Worm (Caenorhabditis elegans) whole organism, L3 larva: ENCODE data around the gene cab-1.

Experiments
- ZK546.5 ChIP-seq: sonication (generic microtip); optimal IDR thresholded peaks from 2 replicates; lab custom pipeline; 2017; ENCODE audit warnings: missing biosample characterization, missing genetic modification characterization
- ama-1 ChIP-seq: fragments of 150-350 bp; optimal IDR thresholded peaks from 2 replicates; lab custom pipeline; 2018
- ceh-16 ChIP-seq: sonication (generic microtip); optimal IDR thresholded peaks from 2 replicates; lab custom pipeline; 2017; ENCODE audit warnings: missing biosample characterization, missing genetic modification characterization
- ceh-82 ChIP-seq: fragments of 150-350 bp; optimal IDR thresholded peaks from 2 replicates; lab custom pipeline; 2014; ENCODE audit warnings: missing biosample characterization, missing genetic modification characterization
- ceh-9 ChIP-seq: sonication (generic microtip); optimal IDR thresholded peaks from 2 replicates; lab custom pipeline; 2018; ENCODE audit warnings: missing biosample characterization, missing genetic modification characterization
- daf-12 ChIP-seq: fragments of 150-350 bp; optimal IDR thresholded peaks from 2 replicates; lab custom pipeline; 2014; ENCODE audit warnings: missing biosample characterization, missing genetic modification reagents, missing genetic modification characterization
- egl-5 ChIP-seq: fragments of 150-350 bp; optimal IDR thresholded peaks from 2 replicates; lab custom pipeline; 2017; ENCODE audit warnings: missing biosample characterization, missing genetic modification reagents, missing genetic modification characterization, inconsistent platforms
- elt-1 ChIP-seq: fragments of 150-350 bp; optimal IDR thresholded peaks from 2 replicates; lab custom pipeline; 2014; ENCODE audit warnings: missing biosample characterization, missing genetic modification characterization
- elt-3 ChIP-seq, 3 experiments: fragments of 150-350 bp in 1 of 3; sonication (generic microtip) in 2 of 3; optimal IDR thresholded peaks; 2 replicates in 2 of 3; 4 replicates in 1 of 3; lab custom pipeline; 2014 to 2017; ENCODE audit warnings: missing biosample characterization in 3 of 3, missing genetic modification characterization in 3 of 3
- eor-1 ChIP-seq, 2 experiments: fragments of 150-350 bp; optimal IDR thresholded peaks; 2 replicates each; lab custom pipeline; 2014 to 2018; ENCODE audit warnings: missing biosample characterization in 2 of 2, missing genetic modification characterization in 2 of 2
- fkh-10 ChIP-seq: sonication (generic microtip); optimal IDR thresholded peaks from 2 replicates; lab custom pipeline; 2017; ENCODE audit warnings: missing biosample characterization, missing genetic modification reagents, missing genetic modification characterization
- fkh-2 ChIP-seq: fragments of 150-350 bp; optimal IDR thresholded peaks from 2 replicates; lab custom pipeline; 2014; ENCODE audit warnings: missing biosample characterization, missing genetic modification reagents, missing genetic modification characterization
- hmg-11 ChIP-seq: sonication (generic microtip); optimal IDR thresholded peaks from 2 replicates; lab custom pipeline; 2016; ENCODE audit warnings: missing genetic modification characterization, missing compliant biosample characterization
- jun-1 ChIP-seq: fragments of 150-350 bp; optimal IDR thresholded peaks from 2 replicates; lab custom pipeline; 2014; ENCODE audit warnings: missing biosample characterization, missing genetic modification reagents, missing genetic modification characterization
- lin-15B ChIP-seq: fragments of 150-350 bp; optimal IDR thresholded peaks from 2 replicates; lab custom pipeline; 2014; ENCODE audit warnings: missing biosample characterization, missing genetic modification characterization
- lin-39 ChIP-seq: fragments of 150-350 bp; optimal IDR thresholded peaks from 2 replicates; lab custom pipeline; 2018; ENCODE audit warnings: missing biosample characterization, missing genetic modification reagents, missing genetic modification characterization
- lsy-12 ChIP-seq: sonication (generic microtip); optimal IDR thresholded peaks from 2 replicates; lab custom pipeline; 2016; ENCODE audit warnings: mild to moderate bottlenecking, missing genetic modification characterization, missing compliant biosample characterization
- mdl-1 ChIP-seq: fragments of 150-350 bp; optimal IDR thresholded peaks from 2 replicates; lab custom pipeline; 2014; ENCODE audit warnings: missing biosample characterization, missing genetic modification characterization
- nfya-1 ChIP-seq: sonication (generic microtip); optimal IDR thresholded peaks from 2 replicates; lab custom pipeline; 2017; ENCODE audit warnings: missing genetic modification characterization, mild to moderate bottlenecking, missing compliant biosample characterization, antibody characterized with exemption, moderate library complexity; ENCODE audit not compliant: insufficient read depth
- nhr-11 ChIP-seq: fragments of 150-350 bp; optimal IDR thresholded peaks from 2 replicates; lab custom pipeline; 2014; ENCODE audit warnings: missing biosample characterization, missing genetic modification characterization
- nhr-12 ChIP-seq: fragments of 150-350 bp; optimal IDR thresholded peaks from 2 replicates; lab custom pipeline; 2014; ENCODE audit warnings: missing biosample characterization, missing genetic modification characterization
- nhr-25 ChIP-seq: sonication (generic microtip); optimal IDR thresholded peaks from 2 replicates; lab custom pipeline; 2017; ENCODE audit warnings: missing biosample characterization, missing genetic modification characterization
- nhr-28 ChIP-seq: fragments of 150-350 bp; optimal IDR thresholded peaks from 2 replicates; lab custom pipeline; 2014; ENCODE audit warnings: missing biosample characterization, missing genetic modification characterization
- nhr-43 ChIP-seq: sonication (generic microtip); optimal IDR thresholded peaks from 2 replicates; lab custom pipeline; 2016; ENCODE audit warnings: mild to moderate bottlenecking, missing genetic modification characterization, missing compliant biosample characterization; ENCODE audit not compliant: poor library complexity, severe bottlenecking
- nhr-67 ChIP-seq: fragments of 150-350 bp; optimal IDR thresholded peaks from 2 replicates; lab custom pipeline; 2014; ENCODE audit warnings: missing biosample characterization, missing genetic modification characterization
- nhr-76 ChIP-seq: fragments of 150-350 bp; sonication (generic microtip); optimal IDR thresholded peaks from 5 replicates; lab custom pipeline; 2014; ENCODE audit warnings: missing biosample characterization, missing genetic modification characterization
- nhr-77 ChIP-seq: fragments of 150-350 bp; optimal IDR thresholded peaks from 2 replicates; lab custom pipeline; 2014; ENCODE audit warnings: missing biosample characterization, missing genetic modification characterization
- pha-4 ChIP-seq: fragments of 150-350 bp; optimal IDR thresholded peaks from 2 replicates; lab custom pipeline; 2014; ENCODE audit warnings: missing biosample characterization, missing genetic modification reagents, missing genetic modification characterization
- sea-2 ChIP-seq: fragments of 150-350 bp; sonication (generic microtip); optimal IDR thresholded peaks from 4 replicates; lab custom pipeline; 2014; ENCODE audit warnings: missing biosample characterization, missing genetic modification reagents, missing genetic modification characterization
- skn-1 ChIP-seq: fragments of 150-350 bp; optimal IDR thresholded peaks from 2 replicates; lab custom pipeline; 2014; ENCODE audit warnings: missing biosample characterization, missing genetic modification characterization
- tbx-2 ChIP-seq: sonication (generic microtip); optimal IDR thresholded peaks from 2 replicates; lab custom pipeline; 2016; ENCODE audit warnings: mild to moderate bottlenecking, missing genetic modification characterization, missing compliant biosample characterization
- unc-62 ChIP-seq: fragments of 150-350 bp; sonication (generic microtip); optimal IDR thresholded peaks from 4 replicates; lab custom pipeline; 2014; ENCODE audit warnings: missing biosample characterization, missing genetic modification reagents, missing genetic modification characterization
- zag-1 ChIP-seq: fragments of 150-350 bp; optimal IDR thresholded peaks from 2 replicates; lab custom pipeline; 2014; ENCODE audit warnings: missing biosample characterization, missing genetic modification characterization
- ztf-11 ChIP-seq: fragments of 150-350 bp; optimal IDR thresholded peaks from 2 replicates; lab custom pipeline; 2014; ENCODE audit warnings: missing biosample characterization, missing genetic modification characterization
- ztf-4 ChIP-seq: fragments of 150-350 bp; optimal IDR thresholded peaks from 2 replicates; lab custom pipeline; 2014; ENCODE audit warnings: missing biosample characterization, missing genetic modification characterization

The cab-1 gene

DNA sequence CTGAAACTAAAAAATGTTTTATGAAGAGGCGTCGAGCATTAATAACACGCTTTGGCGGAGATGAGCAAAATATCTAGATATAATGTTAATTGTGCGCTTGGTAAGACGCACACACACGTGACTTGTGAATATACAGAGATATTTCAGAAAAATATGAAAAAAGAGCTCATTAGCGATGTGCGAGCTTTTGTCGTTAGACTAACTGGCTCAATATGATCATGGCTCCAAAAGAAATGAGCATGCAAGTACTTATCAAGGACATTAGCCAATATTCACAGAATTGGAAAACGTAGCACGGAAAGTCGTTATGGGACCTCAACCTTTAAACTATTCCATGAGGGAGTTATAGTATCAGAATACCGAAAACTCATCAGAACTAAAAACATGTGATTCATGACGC is 5.6 kb downstream of the cab-1 start:
- TF ChIP-seq nhr-11 (tag; lab: Kevin White, UChicago) = peak; percentile 2
- no peak for TF ChIP-seq nhr-28

DNA sequence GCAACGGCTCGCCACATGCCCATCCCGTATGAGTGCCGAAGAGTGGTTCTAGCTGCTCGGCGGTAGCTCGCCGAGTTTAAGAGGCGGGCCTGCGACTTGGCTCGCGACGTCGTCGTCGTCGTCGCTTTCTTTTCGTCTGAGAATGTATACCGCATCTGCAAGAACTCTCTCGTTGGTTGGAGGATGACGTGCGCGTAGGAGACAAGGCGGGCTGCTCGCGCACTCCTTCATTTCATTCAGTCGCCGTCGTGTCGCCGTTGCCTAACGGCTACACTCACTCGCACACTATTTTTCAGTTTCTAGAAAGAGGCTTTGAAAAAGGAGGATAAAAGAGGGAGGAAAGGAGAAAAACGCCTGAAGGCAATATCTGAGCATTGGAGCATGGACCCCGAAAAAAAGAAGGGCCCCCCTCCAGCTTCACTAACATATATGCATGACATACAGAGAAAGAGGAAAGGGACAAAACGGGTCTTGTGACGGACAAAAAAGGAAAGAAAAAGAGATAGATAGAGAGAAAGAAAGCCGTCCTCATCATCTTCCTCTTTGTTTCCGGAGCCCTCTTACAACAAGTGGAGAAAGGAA is 7.1 kb downstream of the cab-1 start:
- peak; percentile 28 for TF ChIP-seq lsy-12 (tag; lab: Kevin White, UChicago)
- TF ChIP-seq elt-1 = no peak
- TF ChIP-seq tbx-2 (tag; lab: Kevin White, UChicago) = peak; percentile 48
- peak; percentile 68 for TF ChIP-seq nfya-1 (tag; lab: Kevin White, UChicago)
- peak; percentile 15 for TF ChIP-seq lin-39 (tag; lab: Kevin White, UChicago)
- no peak for TF ChIP-seq ama-1 (lab: Kevin White, UChicago)
- TF ChIP-seq ztf-11 (tag; lab: Kevin White, UChicago) = peak; percentile 13
- TF ChIP-seq skn-1 (tag; lab: Kevin White, UChicago) = peak; percentile 25
- TF ChIP-seq ceh-9 (tag; lab: Kevin White, UChicago) = no peak
- TF ChIP-seq elt-3 (tag; optimal IDR thresholded peaks at IDR 0.05; lab: Kevin White, UChicago) = no peak
- TF ChIP-seq ceh-82 (tag; lab: Kevin White, UChicago) = no peak
- TF ChIP-seq hmg-11 = peak; percentile 58
- TF ChIP-seq nhr-28 = no peak
- TF ChIP-seq egl-5 (tag; lab: Kevin White, UChicago) = no peak
- no peak for TF ChIP-seq jun-1
- peak; percentile 98 for TF ChIP-seq fkh-10 (GFP tag; lab: Kevin White, UChicago)
- no peak for TF ChIP-seq nhr-76 (tag; lab: Kevin White, UChicago)

DNA sequence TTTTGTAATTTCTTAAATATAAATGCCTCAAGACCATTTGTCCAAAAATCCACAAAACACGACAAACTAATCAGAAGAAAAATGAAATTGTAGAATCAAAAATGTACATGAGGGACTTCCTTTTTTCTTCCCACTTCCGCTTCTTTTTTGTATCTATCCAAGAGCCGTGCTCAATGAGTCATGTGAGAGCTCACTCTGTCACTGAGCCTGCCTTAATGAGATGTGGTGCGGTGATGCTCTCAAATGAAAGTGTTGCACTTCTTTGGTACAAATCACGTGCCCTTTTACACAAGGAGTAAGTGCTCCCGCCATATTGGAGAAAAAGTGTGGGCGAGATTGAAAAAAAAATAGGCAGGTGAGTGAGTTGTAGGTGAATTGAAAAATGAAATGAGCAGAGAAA is 8.4 kb downstream of the cab-1 start:
- TF ChIP-seq lin-15B (tag; lab: Kevin White, UChicago) (no peak), lin-39 (tag; lab: Kevin White, UChicago) (peak; percentile 45)

DNA sequence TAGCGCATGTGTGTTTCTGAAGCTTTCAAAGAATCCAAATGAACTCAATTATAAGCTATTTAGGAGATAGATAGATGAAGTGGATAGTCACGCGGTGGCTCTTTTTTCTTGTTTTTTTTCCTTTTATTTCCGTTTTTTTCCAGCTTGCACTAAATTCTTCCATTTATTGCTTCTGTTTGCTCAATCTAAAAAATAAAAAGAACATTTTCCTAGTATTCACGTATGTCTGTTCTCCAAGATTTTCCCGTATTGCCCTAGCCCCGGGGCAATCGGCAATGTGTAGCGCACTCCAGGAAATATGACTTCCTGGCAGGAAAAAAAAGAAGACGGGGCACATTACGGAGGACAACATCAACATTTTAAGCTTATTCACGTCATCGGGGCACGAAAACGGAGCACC is 10.9 kb downstream of the cab-1 start:
- no peak for TF ChIP-seq skn-1 (tag; lab: Kevin White, UChicago)
- TF ChIP-seq ZK546.5 (tag; lab: Kevin White, UChicago) = no peak
- TF ChIP-seq nhr-12 = no peak
- TF ChIP-seq nhr-11 (tag; lab: Kevin White, UChicago) = peak; percentile 39
- peak; percentile 17 for TF ChIP-seq egl-5 (tag; lab: Kevin White, UChicago)
- no peak for TF ChIP-seq pha-4 (tag; lab: Kevin White, UChicago)
- no peak for TF ChIP-seq sea-2 (GFP tag; lab: Kevin White, UChicago)
- TF ChIP-seq, all 47 proteins: peak for 2

DNA sequence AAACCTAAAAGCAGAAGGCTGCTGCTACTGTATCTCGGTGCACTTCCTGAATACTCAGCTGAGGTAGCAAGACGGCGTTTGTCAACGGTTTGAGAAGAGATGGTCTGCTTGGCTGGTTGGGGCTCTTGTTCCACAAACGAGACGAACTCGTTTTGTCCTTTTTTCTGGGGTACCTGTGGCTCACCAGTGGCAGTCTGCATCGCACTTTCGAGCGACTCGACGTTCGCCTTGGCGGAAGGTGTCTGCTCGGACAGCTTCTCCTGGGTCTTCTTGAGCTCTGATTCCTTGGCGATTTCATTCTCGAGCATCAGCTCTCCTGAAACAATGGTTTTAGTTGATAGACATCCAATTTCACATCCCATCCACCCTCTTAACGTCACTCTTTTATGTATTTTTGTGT is 11.3 kb downstream of the cab-1 start:
- TF ChIP-seq lsy-12 (tag; lab: Kevin White, UChicago) = peak; percentile 21
- TF ChIP-seq nhr-43 (tag; lab: Kevin White, UChicago) = no peak
- no peak for TF ChIP-seq skn-1 (tag; lab: Kevin White, UChicago)
- TF ChIP-seq ceh-16 (tag; lab: Kevin White, UChicago) = no peak
- no peak for TF ChIP-seq unc-62

DNA sequence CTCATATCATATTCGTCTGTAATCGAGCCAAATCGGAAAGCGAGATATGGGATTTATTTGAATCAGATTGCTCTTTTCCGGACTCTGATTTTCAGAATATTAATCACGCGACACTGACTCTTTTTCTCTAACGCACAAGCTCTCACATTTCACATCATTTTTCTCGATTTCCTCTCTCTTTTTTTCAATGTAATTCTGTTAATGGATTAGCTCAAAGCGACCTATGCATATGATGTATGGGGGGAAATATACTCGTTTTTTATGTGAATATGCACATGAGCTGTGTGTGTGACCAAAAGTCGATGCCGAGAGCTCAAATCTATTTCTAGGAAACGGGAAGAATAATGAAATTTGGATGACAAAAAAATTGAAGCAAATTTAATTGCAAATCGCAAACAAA is 12.1 kb downstream of the cab-1 start:
- TF ChIP-seq fkh-2 (no peak), ceh-9 (tag; lab: Kevin White, UChicago) (no peak), nhr-11 (tag; lab: Kevin White, UChicago) (peak; percentile 88), nfya-1 (tag; lab: Kevin White, UChicago) (peak; percentile 24), nhr-77 (no peak)

DNA sequence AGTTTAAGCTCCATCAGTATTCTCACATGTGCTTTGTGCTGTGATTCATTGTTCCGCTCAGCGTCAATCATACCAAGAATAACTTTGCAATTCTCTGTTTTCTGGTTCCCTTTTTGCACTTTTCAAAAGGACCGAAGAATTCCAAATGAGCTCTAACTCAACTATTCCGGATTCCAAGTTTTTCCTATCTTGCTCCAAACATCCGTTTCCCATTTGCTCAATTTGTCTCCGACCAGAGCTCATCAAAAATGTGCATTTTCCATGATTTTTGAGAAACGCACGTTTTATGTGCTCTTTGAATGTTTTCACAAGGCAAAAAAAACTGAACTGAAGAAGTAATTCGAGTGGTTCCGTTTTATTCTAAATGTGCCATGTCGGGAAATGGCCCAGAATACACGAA is 14.4 kb downstream of the cab-1 start:
- TF ChIP-seq eor-1 (tag; optimal IDR thresholded peaks at IDR 0.05; lab: Kevin White, UChicago) (no peak), nhr-43 (tag; lab: Kevin White, UChicago) (no peak), pha-4 (tag; lab: Kevin White, UChicago) (no peak), elt-1 (no peak), unc-62 (no peak), nhr-76 (tag; lab: Kevin White, UChicago) (no peak), ama-1 (lab: Kevin White, UChicago) (no peak), elt-3 (tag; optimal IDR thresholded peaks at IDR 0.05; lab: Kevin White, UChicago) (no peak), nhr-77 (no peak), nhr-28 (no peak), ztf-4 (tag; lab: Kevin White, UChicago) (no peak), nhr-67 (tag; lab: Kevin White, UChicago) (no peak), nhr-25 (tag; lab: Kevin White, UChicago) (no peak), zag-1 (tag; lab: Kevin White, UChicago) (no peak), mdl-1 (no peak), daf-12 (tag; lab: Kevin White, UChicago) (no peak)
